Worm (Caenorhabditis elegans) whole organism, L3 larva: Measurements from ENCODE around the gene cyp-33E2.

Experiments
- R02D3.7 ChIP-seq: fragments of 150-350 bp; optimal IDR thresholded peaks from 2 replicates; lab custom pipeline; 2014; ENCODE audit warnings: missing biosample characterization, missing genetic modification characterization
- ZK546.5 ChIP-seq: sonication (generic microtip); optimal IDR thresholded peaks from 2 replicates; lab custom pipeline; 2017; ENCODE audit warnings: missing biosample characterization, missing genetic modification characterization
- ama-1 ChIP-seq: fragments of 150-350 bp; optimal IDR thresholded peaks from 2 replicates; lab custom pipeline; 2018
- ceh-28 ChIP-seq: fragments of 150-350 bp; optimal IDR thresholded peaks from 2 replicates; lab custom pipeline; 2014; ENCODE audit warnings: missing biosample characterization, missing genetic modification reagents, missing genetic modification characterization
- ceh-9 ChIP-seq: sonication (generic microtip); optimal IDR thresholded peaks from 2 replicates; lab custom pipeline; 2018; ENCODE audit warnings: missing biosample characterization, missing genetic modification characterization
- daf-12 ChIP-seq: fragments of 150-350 bp; optimal IDR thresholded peaks from 2 replicates; lab custom pipeline; 2014; ENCODE audit warnings: missing biosample characterization, missing genetic modification reagents, missing genetic modification characterization
- egl-27 ChIP-seq: sonication (generic microtip); optimal IDR thresholded peaks from 4 replicates; lab custom pipeline; 2017; ENCODE audit warnings: missing biosample characterization, missing genetic modification reagents, missing genetic modification characterization
- egl-5 ChIP-seq: fragments of 150-350 bp; optimal IDR thresholded peaks from 2 replicates; lab custom pipeline; 2017; ENCODE audit warnings: missing biosample characterization, missing genetic modification reagents, missing genetic modification characterization, inconsistent platforms
- elt-2 ChIP-seq: sonication (generic microtip); optimal IDR thresholded peaks from 2 replicates; lab custom pipeline; 2016; ENCODE audit warnings: missing genetic modification reagents, mild to moderate bottlenecking, missing genetic modification characterization, missing compliant biosample characterization
- elt-3 ChIP-seq, 3 experiments: fragments of 150-350 bp in 1 of 3; sonication (generic microtip) in 2 of 3; optimal IDR thresholded peaks; 2 replicates in 2 of 3; 4 replicates in 1 of 3; lab custom pipeline; 2014 to 2017; ENCODE audit warnings: missing biosample characterization in 3 of 3, missing genetic modification characterization in 3 of 3
- fkh-10 ChIP-seq: sonication (generic microtip); optimal IDR thresholded peaks from 2 replicates; lab custom pipeline; 2017; ENCODE audit warnings: missing biosample characterization, missing genetic modification reagents, missing genetic modification characterization
- fkh-2 ChIP-seq: fragments of 150-350 bp; optimal IDR thresholded peaks from 2 replicates; lab custom pipeline; 2014; ENCODE audit warnings: missing biosample characterization, missing genetic modification reagents, missing genetic modification characterization
- fos-1 ChIP-seq: fragments of 150-350 bp; optimal IDR thresholded peaks from 2 replicates; lab custom pipeline; 2014; ENCODE audit warnings: missing biosample characterization, missing genetic modification characterization
- hmg-11 ChIP-seq: sonication (generic microtip); optimal IDR thresholded peaks from 2 replicates; lab custom pipeline; 2016; ENCODE audit warnings: missing genetic modification characterization, missing compliant biosample characterization
- jun-1 ChIP-seq: fragments of 150-350 bp; optimal IDR thresholded peaks from 2 replicates; lab custom pipeline; 2014; ENCODE audit warnings: missing biosample characterization, missing genetic modification reagents, missing genetic modification characterization
- lin-15B ChIP-seq: fragments of 150-350 bp; optimal IDR thresholded peaks from 2 replicates; lab custom pipeline; 2014; ENCODE audit warnings: missing biosample characterization, missing genetic modification characterization
- lin-39 ChIP-seq: fragments of 150-350 bp; optimal IDR thresholded peaks from 2 replicates; lab custom pipeline; 2018; ENCODE audit warnings: missing biosample characterization, missing genetic modification reagents, missing genetic modification characterization
- mdl-1 ChIP-seq: fragments of 150-350 bp; optimal IDR thresholded peaks from 2 replicates; lab custom pipeline; 2014; ENCODE audit warnings: missing biosample characterization, missing genetic modification characterization
- mml-1 ChIP-seq: fragments of 150-350 bp; sonication (generic microtip); optimal IDR thresholded peaks from 3 replicates; lab custom pipeline; 2014; ENCODE audit warnings: missing biosample characterization, missing genetic modification characterization
- nhr-11 ChIP-seq: fragments of 150-350 bp; optimal IDR thresholded peaks from 2 replicates; lab custom pipeline; 2014; ENCODE audit warnings: missing biosample characterization, missing genetic modification characterization
- nhr-12 ChIP-seq: fragments of 150-350 bp; optimal IDR thresholded peaks from 2 replicates; lab custom pipeline; 2014; ENCODE audit warnings: missing biosample characterization, missing genetic modification characterization
- nhr-23 ChIP-seq: fragments of 150-350 bp; optimal IDR thresholded peaks from 2 replicates; lab custom pipeline; 2014; ENCODE audit warnings: missing biosample characterization, missing genetic modification reagents, missing genetic modification characterization
- nhr-237 ChIP-seq: fragments of 150-350 bp; optimal IDR thresholded peaks from 2 replicates; lab custom pipeline; 2014; ENCODE audit warnings: missing biosample characterization, missing genetic modification characterization
- nhr-25 ChIP-seq: sonication (generic microtip); optimal IDR thresholded peaks from 2 replicates; lab custom pipeline; 2017; ENCODE audit warnings: missing biosample characterization, missing genetic modification characterization
- nhr-43 ChIP-seq: sonication (generic microtip); optimal IDR thresholded peaks from 2 replicates; lab custom pipeline; 2016; ENCODE audit warnings: mild to moderate bottlenecking, missing genetic modification characterization, missing compliant biosample characterization; ENCODE audit not compliant: poor library complexity, severe bottlenecking
- nhr-67 ChIP-seq: fragments of 150-350 bp; optimal IDR thresholded peaks from 2 replicates; lab custom pipeline; 2014; ENCODE audit warnings: missing biosample characterization, missing genetic modification characterization
- nhr-76 ChIP-seq: fragments of 150-350 bp; sonication (generic microtip); optimal IDR thresholded peaks from 5 replicates; lab custom pipeline; 2014; ENCODE audit warnings: missing biosample characterization, missing genetic modification characterization
- nhr-77 ChIP-seq: fragments of 150-350 bp; optimal IDR thresholded peaks from 2 replicates; lab custom pipeline; 2014; ENCODE audit warnings: missing biosample characterization, missing genetic modification characterization
- pha-4 ChIP-seq: fragments of 150-350 bp; optimal IDR thresholded peaks from 2 replicates; lab custom pipeline; 2014; ENCODE audit warnings: missing biosample characterization, missing genetic modification reagents, missing genetic modification characterization
- pqm-1 ChIP-seq: fragments of 150-350 bp; optimal IDR thresholded peaks from 2 replicates; lab custom pipeline; 2017; ENCODE audit warnings: missing biosample characterization, missing genetic modification characterization, inconsistent platforms
- sea-2 ChIP-seq: fragments of 150-350 bp; sonication (generic microtip); optimal IDR thresholded peaks from 4 replicates; lab custom pipeline; 2014; ENCODE audit warnings: missing biosample characterization, missing genetic modification reagents, missing genetic modification characterization
- skn-1 ChIP-seq: fragments of 150-350 bp; optimal IDR thresholded peaks from 2 replicates; lab custom pipeline; 2014; ENCODE audit warnings: missing biosample characterization, missing genetic modification characterization
- snpc-4 ChIP-seq: fragments of 150-350 bp; optimal IDR thresholded peaks from 2 replicates; lab custom pipeline; 2014; ENCODE audit warnings: missing biosample characterization, missing genetic modification characterization
- tbx-2 ChIP-seq: sonication (generic microtip); optimal IDR thresholded peaks from 2 replicates; lab custom pipeline; 2016; ENCODE audit warnings: mild to moderate bottlenecking, missing genetic modification characterization, missing compliant biosample characterization
- unc-39 ChIP-seq: sonication (generic microtip); optimal IDR thresholded peaks from 4 replicates; lab custom pipeline; 2017; ENCODE audit warnings: missing biosample characterization, missing genetic modification characterization
- zag-1 ChIP-seq: fragments of 150-350 bp; optimal IDR thresholded peaks from 2 replicates; lab custom pipeline; 2014; ENCODE audit warnings: missing biosample characterization, missing genetic modification characterization

cyp-33E2 gene

DNA sequence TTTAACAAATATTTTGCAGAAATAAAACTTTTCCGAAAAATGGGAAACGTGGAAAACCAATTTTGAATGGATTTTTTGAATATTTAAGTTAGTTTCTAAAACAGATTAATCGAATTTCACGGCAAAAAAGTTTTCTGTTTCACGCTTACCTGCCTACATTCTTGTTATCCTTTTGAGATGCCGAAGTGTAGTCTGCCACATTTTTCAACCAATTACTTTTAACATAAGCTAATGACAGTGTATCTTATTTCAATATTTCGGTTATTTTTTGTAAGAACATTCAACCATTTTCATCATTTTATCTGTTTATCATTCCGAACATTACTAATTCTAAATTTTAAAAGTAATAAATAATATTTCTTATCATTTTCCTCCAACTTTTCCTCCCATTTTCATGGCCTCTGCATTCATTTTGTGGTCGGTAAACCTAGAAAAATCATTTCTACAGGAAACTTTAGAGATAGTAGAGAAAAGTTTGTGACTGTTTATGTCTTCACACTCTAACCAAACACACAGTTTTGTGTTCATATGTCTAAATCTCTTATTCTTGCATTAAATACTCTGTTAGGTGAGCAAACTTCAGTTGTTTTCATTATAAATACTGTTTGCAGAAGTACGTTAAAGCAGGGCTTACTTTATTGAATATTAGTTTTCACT is at the start of gene cyp-33E2, which contains the start of gene F42A9.17:
TSS of gene cyp-33E2 (plus strand) at position 449 of the 657 bp plus-strand sequence.
TSS of gene F42A9.17 (minus strand) at position 51 of the 657 bp plus-strand sequence.
- TF ChIP-seq lin-39 (tag; lab: Kevin White, UChicago) (no peak), egl-5 (tag; lab: Kevin White, UChicago) (no peak), pqm-1 (tag; lab: Kevin White, UChicago) (peak; percentile 83), snpc-4 (tag; lab: Kevin White, UChicago) (no peak), mdl-1 (tag; lab: Kevin White, UChicago) (no peak), nhr-77 (tag; lab: Kevin White, UChicago) (no peak), hmg-11 (tag; lab: Kevin White, UChicago) (no peak), nhr-11 (tag; lab: Kevin White, UChicago) (no peak), ceh-9 (no peak), unc-39 (tag; lab: Kevin White, UChicago) (no peak), nhr-25 (tag; lab: Kevin White, UChicago) (no peak), nhr-237 (tag; lab: Kevin White, UChicago) (no peak), elt-2 (tag; lab: Kevin White, UChicago) (peak; percentile 67), ZK546.5 (tag; lab: Kevin White, UChicago) (no peak), skn-1 (tag; lab: Kevin White, UChicago) (no peak), pha-4 (tag; lab: Kevin White, UChicago) (peak; percentile 91), ama-1 (lab: Kevin White, UChicago) (no peak), daf-12 (tag; lab: Kevin White, UChicago) (no peak), fos-1 (tag; lab: Kevin White, UChicago) (no peak), fkh-2 (tag; lab: Kevin White, UChicago) (no peak), nhr-23 (no peak), nhr-12 (tag; lab: Kevin White, UChicago) (no peak), tbx-2 (tag; lab: Kevin White, UChicago) (no peak), zag-1 (tag; lab: Kevin White, UChicago) (no peak), egl-27 (no peak)

DNA sequence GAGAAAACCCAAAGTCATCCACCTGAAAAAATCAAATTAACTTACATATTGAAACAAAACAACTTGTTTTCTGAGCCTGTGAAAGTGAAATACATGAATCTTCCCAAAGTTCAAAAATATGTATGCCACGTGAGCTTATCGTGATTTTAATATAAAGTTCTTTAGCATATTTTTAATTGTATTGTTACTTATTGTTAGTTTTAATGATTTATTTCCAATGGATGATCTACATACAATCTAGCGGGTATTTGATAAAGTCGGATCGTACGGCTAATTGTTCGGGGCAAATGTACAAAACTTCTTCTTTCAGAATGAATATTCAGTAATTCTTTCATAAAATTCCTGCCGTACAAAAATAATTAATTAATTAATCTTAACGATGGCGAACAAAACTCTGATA is 41.9 kb upstream of the cyp-33E2 start, which contains the start of gene Y59H11AM.4:
TSS of gene Y59H11AM.4 (minus strand) at position 101 of the 400 bp plus-strand sequence.
- no peak for TF ChIP-seq ZK546.5 (tag; lab: Kevin White, UChicago)
- no peak for TF ChIP-seq lin-15B (tag; lab: Kevin White, UChicago)
- no peak for TF ChIP-seq skn-1 (tag; lab: Kevin White, UChicago)
- TF ChIP-seq nhr-237 (tag; lab: Kevin White, UChicago), result no peak
- TF ChIP-seq nhr-76 (tag; lab: Kevin White, UChicago), result no peak
- TF ChIP-seq elt-2 (tag; lab: Kevin White, UChicago), result no peak
- no peak for TF ChIP-seq unc-39 (tag; lab: Kevin White, UChicago)
- no peak for TF ChIP-seq fkh-10
- no peak for TF ChIP-seq ama-1 (lab: Kevin White, UChicago)
- TF ChIP-seq egl-27, result no peak
- no peak for TF ChIP-seq nhr-23
- no peak for TF ChIP-seq fos-1 (tag; lab: Kevin White, UChicago)
- no peak for TF ChIP-seq pqm-1 (tag; lab: Kevin White, UChicago)
- no peak for TF ChIP-seq elt-3 (tag; optimal IDR thresholded peaks at IDR 0.05; lab: Kevin White, UChicago)
- TF ChIP-seq jun-1, result no peak
- no peak for TF ChIP-seq nhr-43 (tag; lab: Kevin White, UChicago)

DNA sequence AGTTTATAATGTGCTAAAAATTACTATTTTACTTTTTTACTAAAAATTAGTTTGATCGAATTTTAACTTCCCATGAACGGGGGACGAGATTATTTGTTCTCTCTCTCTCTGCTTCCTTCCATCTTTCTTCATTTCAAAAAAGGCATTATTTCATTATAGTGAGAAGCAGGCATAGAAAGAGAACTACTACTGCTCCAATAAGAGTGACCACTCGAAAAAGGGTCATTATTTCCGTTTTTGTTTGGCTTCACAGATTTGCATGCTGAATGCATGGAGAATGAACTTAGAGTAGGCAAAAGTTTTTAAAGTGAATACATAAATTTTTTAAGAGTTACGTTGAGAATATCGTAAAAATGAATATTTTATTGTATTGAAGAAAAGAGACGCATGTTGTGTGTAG is 41.4 kb upstream of the cyp-33E2 start:
- no peak for TF ChIP-seq mml-1
- no peak for TF ChIP-seq pha-4 (tag; lab: Kevin White, UChicago)
- no peak for TF ChIP-seq lin-15B (tag; lab: Kevin White, UChicago)
- TF ChIP-seq R02D3.7 (tag; lab: Kevin White, UChicago), result no peak
- TF ChIP-seq nhr-43 (tag; lab: Kevin White, UChicago), result no peak
- no peak for TF ChIP-seq ceh-28 (tag; lab: Kevin White, UChicago)
- TF ChIP-seq ceh-9, result no peak
- no peak for TF ChIP-seq nhr-67
- TF ChIP-seq tbx-2 (tag; lab: Kevin White, UChicago), result no peak

DNA sequence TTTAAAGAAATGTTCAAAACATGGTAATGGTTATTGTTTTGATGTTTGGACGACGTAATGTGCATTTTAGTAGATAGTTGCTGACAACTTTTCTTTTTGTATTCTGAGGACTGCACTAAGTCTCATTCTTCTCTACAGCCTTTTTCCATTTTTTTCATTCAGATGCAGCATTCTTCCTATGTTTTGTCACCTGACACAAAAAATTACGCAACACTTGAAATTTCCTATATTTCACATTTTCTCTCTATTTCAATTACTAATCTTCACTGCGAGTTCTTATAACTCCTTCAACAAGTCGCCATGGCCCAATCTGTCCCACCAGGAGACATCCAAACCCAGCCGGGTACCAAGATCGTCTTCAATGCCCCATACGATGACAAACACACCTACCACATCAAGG is 41.0 kb upstream of the cyp-33E2 start, which contains the start of gene Y59H11AM.1:
TSS of gene Y59H11AM.1 (plus strand) at position 301 of the 400 bp plus-strand sequence.
- TF ChIP-seq sea-2 (GFP tag; lab: Kevin White, UChicago), result no peak
- TF ChIP-seq nhr-237 (tag; lab: Kevin White, UChicago), result no peak
- TF ChIP-seq ZK546.5 (tag; lab: Kevin White, UChicago), result no peak
- TF ChIP-seq elt-2 (tag; lab: Kevin White, UChicago), result no peak
- TF ChIP-seq snpc-4 (tag; lab: Kevin White, UChicago), result no peak
